Worm (Caenorhabditis elegans): ENCODE results near the gene abu-4.

abu-4 gene

DNA sequence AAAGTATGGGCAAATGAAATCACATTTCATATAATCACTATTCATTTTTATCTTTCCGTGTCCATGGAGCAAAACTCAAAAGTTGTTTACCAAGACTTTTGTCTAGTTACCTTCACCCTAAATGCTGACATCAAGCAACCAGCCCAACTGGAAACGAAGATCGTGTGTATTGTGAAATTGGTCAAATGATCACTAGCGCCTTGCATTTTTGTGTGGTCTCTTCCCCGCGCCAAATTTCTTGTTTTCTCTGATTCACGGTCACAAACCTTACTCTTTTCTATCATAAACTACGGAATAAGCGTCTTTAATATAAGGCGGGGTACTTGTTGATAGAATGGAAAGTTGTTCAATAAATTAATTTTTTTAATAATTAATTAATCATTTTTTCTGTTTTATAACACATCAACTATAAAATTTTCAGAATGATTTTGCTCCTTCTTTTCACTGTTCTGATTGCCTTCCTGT lies 24.5 kb upstream of the abu-4 start, which contains the start of gene cyp-33C7 (continued):
- TF ChIP-seq cey-2 (tag; optimal IDR thresholded peaks at IDR 0.05; ENCODE audit: borderline replicate concordance, insufficient read depth) (no peak), lin-29 (GFP tag; IDR thresholded peaks at IDR 0.05) (no peak), Y48G9A.11 (GFP tag; IDR thresholded peaks at IDR 0.05) (no peak), skn-1 (tag; optimal IDR thresholded peaks at IDR 0.05) (no peak), nhr-77 (tag; optimal IDR thresholded peaks at IDR 0.05) (peak; percentile 89), daf-19 (GFP tag; conservative IDR thresholded peaks at IDR 0.05) (no peak), egl-43 (GFP tag; IDR thresholded peaks at IDR 0.05) (no peak), F37D6.2 (tag; optimal IDR thresholded peaks at IDR 0.05) (no peak), Y105C5A.15 (GFP tag; IDR thresholded peaks at IDR 0.05) (no peak), unc-39 (tag; optimal IDR thresholded peaks at IDR 0.05) (no peak), lim-7 (GFP tag; IDR thresholded peaks at IDR 0.05) (no peak), ceh-32 (tag; optimal IDR thresholded peaks at IDR 0.05; ENCODE audit: poor library complexity) (no peak), tag-97 (GFP tag; IDR thresholded peaks at IDR 0.05) (no peak), daf-16 (GFP tag; optimal IDR thresholded peaks at IDR 0.05) (peak in 1 of 2 experiments; percentile 43), daf-16 (tag; optimal IDR thresholded peaks at IDR 0.05) (peak; percentile 98), lin-13 (GFP tag; optimal IDR thresholded peaks at IDR 0.05) (no peak), F49E8.2 (tag; optimal IDR thresholded peaks at IDR 0.05; ENCODE audit: borderline replicate concordance) (no peak), hif-1 (tag; optimal IDR thresholded peaks at IDR 0.05) (peak in 1 of 2 experiments; percentile 1), sdz-12 (GFP tag; optimal IDR thresholded peaks at IDR 0.05) (no peak), attf-4 (tag; optimal IDR thresholded peaks at IDR 0.05) (no peak), T20F7.1 (GFP tag; optimal IDR thresholded peaks at IDR 0.05) (no peak), nhr-102 (tag; optimal IDR thresholded peaks at IDR 0.05) (peak; percentile 82), nhr-25 (tag; optimal IDR thresholded peaks at IDR 0.05; ENCODE audit: borderline replicate concordance, insufficient read depth) (no peak), dve-1 (tag; optimal IDR thresholded peaks at IDR 0.05; ENCODE audit: insufficient read depth) (peak; percentile 87), vab-7 (GFP tag; IDR thresholded peaks at IDR 0.05) (no peak), nhr-28 (tag; optimal IDR thresholded peaks at IDR 0.05) (peak; percentile 98), set-16 (GFP tag; IDR thresholded peaks at IDR 0.05) (no peak), ceh-82 (tag; optimal IDR thresholded peaks at IDR 0.05) (no peak), nhr-10 (tag; optimal IDR thresholded peaks at IDR 0.05) (no peak), daf-12 (tag; optimal IDR thresholded peaks at IDR 0.05) (no peak), ces-1 (GFP tag; optimal IDR thresholded peaks at IDR 0.05) (no peak), nhr-6 (tag; optimal IDR thresholded peaks at IDR 0.05) (peak; percentile 27), dmd-8 (GFP tag; IDR thresholded peaks at IDR 0.05) (no peak), spr-3 (GFP tag; optimal IDR thresholded peaks at IDR 0.05) (no peak), nhr-237 (tag; optimal IDR thresholded peaks at IDR 0.05) (no peak), saeg-2 (GFP tag; IDR thresholded peaks at IDR 0.05) (no peak), hmg-1.1 (GFP tag; IDR thresholded peaks at IDR 0.05) (no peak), ZK546.5 (tag; optimal IDR thresholded peaks at IDR 0.05) (no peak), pha-4 (GFP tag; IDR thresholded peaks at IDR 0.05) (no peak), pha-4 (tag; optimal IDR thresholded peaks at IDR 0.05) (no peak), lsy-2 (tag; optimal IDR thresholded peaks at IDR 0.05) (no peak), nhr-48 (tag; optimal IDR thresholded peaks at IDR 0.05) (peak; percentile 29), ceh-20 (GFP tag; IDR thresholded peaks at IDR 0.05) (no peak), tra-1 (GFP tag; IDR thresholded peaks at IDR 0.05) (0 out of 2 replicates have a peak, but pooled peaks have one; percentile 39), aha-1 (tag) (peak; percentile 45), dpl-1 (GFP tag; optimal IDR thresholded peaks at IDR 0.05) (peak; percentile 15), ztf-11 (tag; optimal IDR thresholded peaks at IDR 0.05) (no peak), mdl-1 (tag; optimal IDR thresholded peaks at IDR 0.05) (peak in 1 of 2 experiments; percentile 68), hlh-11 (tag; optimal IDR thresholded peaks at IDR 0.05) (peak; percentile 85)

Measured in whole organism, L4 larva.